Worm (Caenorhabditis elegans) whole organism, young adult: ENCODE measurements around the gene pigm-1.

Experiments
- Y53F4B.3 ChIP-seq: fragments of 200-800 bp; sonication (Bioruptor generic); IDR thresholded peaks from 2 replicates; pipeline ENCODE4 v1.3.6; 2022; ENCODE audit warnings: missing genetic modification reagents, missing genetic modification characterization, missing compliant biosample characterization
- efl-1 ChIP-seq: fragments of 150-350 bp; optimal IDR thresholded peaks from 2 replicates; lab custom pipeline; 2014; ENCODE audit warnings: missing biosample characterization, missing genetic modification reagents, missing genetic modification characterization
- sea-2 ChIP-seq: fragments of 200-800 bp; sonication (Bioruptor generic); IDR thresholded peaks from 2 replicates; pipeline ENCODE4 v1.3.6; 2022; ENCODE audit warnings: missing genetic modification characterization, missing compliant biosample characterization
- snpc-4 ChIP-seq, 5 experiments: fragments of 150-350 bp in 1 of 5; sonication (generic microtip) in 4 of 5; optimal IDR thresholded peaks; 2 replicates each; lab custom pipeline; 2014 to 2018; ENCODE audit warnings: missing genetic modification characterization in 5 of 5, missing biosample characterization in 3 of 5, antibody characterized with exemption in 2 of 5, mild to moderate bottlenecking in 2 of 5, missing compliant biosample characterization in 2 of 5, missing genotype in 2 of 5, moderate library complexity in 2 of 5, missing genetic modification reagents in 1 of 5
- unc-62 ChIP-seq: fragments of 150-350 bp; optimal IDR thresholded peaks from 2 replicates; lab custom pipeline; 2014; ENCODE audit warnings: missing biosample characterization, missing genetic modification reagents, missing genetic modification characterization

DNA sequence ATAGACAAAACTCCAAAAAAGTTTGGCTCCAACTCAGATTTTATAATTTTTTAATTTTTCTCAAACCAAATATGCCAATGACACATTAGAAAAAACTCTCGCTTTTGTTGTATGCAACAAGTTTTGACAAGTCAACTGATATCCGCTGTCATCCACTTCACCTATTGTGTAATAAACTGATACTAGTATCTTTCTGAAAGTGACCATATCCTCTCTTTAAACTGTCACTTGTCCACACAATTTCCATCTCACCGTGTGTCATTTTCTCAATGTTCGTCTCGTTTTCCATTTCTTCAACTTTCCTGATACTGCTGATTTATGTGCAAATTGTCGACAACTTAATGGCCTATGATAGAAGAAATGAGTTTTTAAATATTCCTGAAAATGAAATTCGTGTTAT is 34.8 kb downstream of the pigm-1 start, which contains the start of the genes C33B4.5 and C33B4.4:
- TF ChIP-seq snpc-4 (GFP tag; optimal IDR thresholded peaks at IDR 0.05; lab: Kevin White, UChicago) (no peak), snpc-4 (tag; optimal IDR thresholded peaks at IDR 0.05; lab: Kevin White, UChicago) (no peak), efl-1 (no peak), sea-2 (GFP tag; lab: Robert Waterston, UW) (no peak), unc-62 (GFP tag; lab: Kevin White, UChicago) (no peak), Y53F4B.3 (GFP tag; lab: Robert Waterston, UW) (no peak)
